Worm (Caenorhabditis elegans): ENCODE measurements around the gene Y41G9A.6.

DNA sequence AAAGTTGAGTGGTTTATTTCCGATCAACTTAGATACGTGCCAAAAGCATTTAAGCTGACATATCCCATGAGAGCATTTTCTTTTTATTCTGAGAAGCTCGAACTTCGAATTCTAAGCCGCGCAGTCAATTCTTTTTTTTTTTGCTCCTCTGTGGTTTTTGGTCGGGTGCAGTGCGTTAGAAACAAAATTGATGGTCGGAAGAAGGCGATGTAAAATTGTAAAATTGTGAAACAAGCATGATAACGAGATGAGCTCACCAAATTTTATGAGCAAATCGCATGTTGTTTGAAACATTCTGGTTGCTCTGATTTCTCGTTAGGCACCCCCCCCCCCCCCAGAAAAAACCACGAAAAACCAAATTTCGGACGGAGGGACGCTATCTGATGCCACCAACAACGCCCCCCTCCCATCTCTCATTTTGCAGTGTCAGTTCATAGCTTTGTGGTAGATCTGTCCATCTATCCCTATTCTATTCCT lies 21.1 kb upstream of the Y41G9A.6 start, which contains the start of gene aqp-7:
- TF ChIP-seq W03F9.2 (tag; optimal IDR thresholded peaks at IDR 0.05) (no peak), dao-5 (tag; optimal IDR thresholded peaks at IDR 0.05) (no peak)
